Worm (Caenorhabditis elegans): ENCODE measurements around the gene ant-1.1.

The ant-1.1 gene

ce11 chrIII:13464493-13465362 is 1.8 kb downstream of the ant-1.1 start, which contains the start of gene kel-3:
TSS of gene kel-3 (plus strand) at chrIII:13464820.
- TF ChIP-seq nhr-28 (tag; optimal IDR thresholded peaks at IDR 0.05), result peak; percentile 91
- TF ChIP-seq F26F4.8 (GFP tag; conservative IDR thresholded peaks at IDR 0.05), result peak; percentile 12; the same call in 1 of the 2 replicates
- TF ChIP-seq nhr-25 (tag; optimal IDR thresholded peaks at IDR 0.05; ENCODE audit: borderline replicate concordance, insufficient read depth), result no peak
- peak; percentile 11 for TF ChIP-seq lin-15B (tag; optimal IDR thresholded peaks at IDR 0.05)
- TF ChIP-seq lin-39 (tag; optimal IDR thresholded peaks at IDR 0.05), result peak; percentile 58
- peak; percentile 24 to 47 for TF ChIP-seq mdl-1 (tag; optimal IDR thresholded peaks at IDR 0.05)
- TF ChIP-seq dmd-6 (GFP tag; IDR thresholded peaks at IDR 0.05), result peak; percentile 88
- no peak for TF ChIP-seq jun-1 (tag; optimal IDR thresholded peaks at IDR 0.05)
- no peak; the same call in none of the 2 replicates for TF ChIP-seq lim-7 (GFP tag; IDR thresholded peaks at IDR 0.05)
- no peak for TF ChIP-seq snpc-4 (tag; optimal IDR thresholded peaks at IDR 0.05)
- TF ChIP-seq daf-8 (GFP tag; IDR thresholded peaks at IDR 0.05), result peak; percentile 34; the same call in 1 of the 2 replicates
- peak; percentile 85 for TF ChIP-seq Y48G9A.11 (GFP tag; IDR thresholded peaks at IDR 0.05)
- TF ChIP-seq spr-3 (GFP tag; optimal IDR thresholded peaks at IDR 0.05), result peak; percentile 74
- TF ChIP-seq tag-97 (GFP tag; IDR thresholded peaks at IDR 0.05), result no peak
- TF ChIP-seq zip-2 (tag; optimal IDR thresholded peaks at IDR 0.05), result peak; percentile 58
- TF ChIP-seq unc-39 (tag; optimal IDR thresholded peaks at IDR 0.05), result no peak
- no peak for TF ChIP-seq set-16 (GFP tag; IDR thresholded peaks at IDR 0.05)
- TF ChIP-seq nhr-111 (GFP tag; optimal IDR thresholded peaks at IDR 0.05), result no peak
- no peak for TF ChIP-seq mxl-3 (GFP tag; optimal IDR thresholded peaks at IDR 0.05)
- TF ChIP-seq aly-2 (tag; optimal IDR thresholded peaks at IDR 0.05), result peak; percentile 95
- no peak for TF ChIP-seq ceh-82 (tag; optimal IDR thresholded peaks at IDR 0.05)
- no peak for TF ChIP-seq F44E2.7 (GFP tag; IDR thresholded peaks at IDR 0.05)
- peak; percentile 92 for TF ChIP-seq nhr-48 (tag; optimal IDR thresholded peaks at IDR 0.05)
- TF ChIP-seq spr-1 (tag; optimal IDR thresholded peaks at IDR 0.05), result peak; percentile 58
- peak; percentile 70 for TF ChIP-seq mes-2 (tag; optimal IDR thresholded peaks at IDR 0.05; ENCODE audit: poor library complexity, severe bottlenecking)
- peak; percentile 82 for TF ChIP-seq mdt-29 (GFP tag; IDR thresholded peaks at IDR 0.05)
- TF ChIP-seq nhr-41 (GFP tag; IDR thresholded peaks at IDR 0.05), result no peak; the same call in 1 of the 2 replicates
- peak; percentile 79 for TF ChIP-seq ctbp-1 (GFP tag; IDR thresholded peaks at IDR 0.05)
- TF ChIP-seq zfp-2 (tag; optimal IDR thresholded peaks at IDR 0.05), result peak; percentile 30
- peak; percentile 6; the same call in 1 of the 2 replicates for TF ChIP-seq ceh-44 (GFP tag; IDR thresholded peaks at IDR 0.05)
- peak; percentile 89 for TF ChIP-seq php-3 (GFP tag; IDR thresholded peaks at IDR 0.05)
- no peak for TF ChIP-seq egl-27 (tag; optimal IDR thresholded peaks at IDR 0.05)
- peak; percentile 96 for TF ChIP-seq zfp-3 (GFP tag; conservative IDR thresholded peaks at IDR 0.05)
- TF ChIP-seq vab-7 (GFP tag; IDR thresholded peaks at IDR 0.05), result 0 out of 2 replicates have a peak, but pooled peaks have one; percentile 8
- TF ChIP-seq nhr-77 (tag; optimal IDR thresholded peaks at IDR 0.05), result peak; percentile 88
- no peak for TF ChIP-seq ceh-28 (tag; optimal IDR thresholded peaks at IDR 0.05)
- peak; percentile 86 for TF ChIP-seq arid-1 (GFP tag; conservative IDR thresholded peaks at IDR 0.05)
- peak; percentile 34 for TF ChIP-seq attf-4 (tag; optimal IDR thresholded peaks at IDR 0.05)
- TF ChIP-seq R02D3.7 (tag; optimal IDR thresholded peaks at IDR 0.05), result no peak
- peak; percentile 72 for TF ChIP-seq snpc-1.2 (GFP tag; IDR thresholded peaks at IDR 0.05)
- TF ChIP-seq hlh-11 (tag; optimal IDR thresholded peaks at IDR 0.05), result peak; percentile 98
- peak; percentile 44 for TF ChIP-seq rbr-2 (tag; optimal IDR thresholded peaks at IDR 0.05)
- peak; percentile 76 for TF ChIP-seq F10B5.3 (tag; optimal IDR thresholded peaks at IDR 0.05)
- no peak for TF ChIP-seq nhr-76 (tag; optimal IDR thresholded peaks at IDR 0.05)
- TF ChIP-seq Y75B8A.6 (GFP tag; IDR thresholded peaks at IDR 0.05), result peak; percentile 70; the same call in 1 of the 2 replicates
- peak in 1 of 2 experiments; percentile 63 for TF ChIP-seq ZK546.5 (tag; optimal IDR thresholded peaks at IDR 0.05)
- peak; percentile 67; the same call in 1 of the 2 replicates for TF ChIP-seq D1046.2 (GFP tag; IDR thresholded peaks at IDR 0.05)
- peak; percentile 78; the same call in 1 of the 2 replicates for TF ChIP-seq dmd-8 (GFP tag; IDR thresholded peaks at IDR 0.05)
- peak; percentile 67; the same call in 1 of the 2 replicates for TF ChIP-seq hmg-1.1 (GFP tag; IDR thresholded peaks at IDR 0.05)
